Fruit fly (Drosophila melanogaster): ENCODE results near the gene Snap25.

Snap25 gene

DNA sequence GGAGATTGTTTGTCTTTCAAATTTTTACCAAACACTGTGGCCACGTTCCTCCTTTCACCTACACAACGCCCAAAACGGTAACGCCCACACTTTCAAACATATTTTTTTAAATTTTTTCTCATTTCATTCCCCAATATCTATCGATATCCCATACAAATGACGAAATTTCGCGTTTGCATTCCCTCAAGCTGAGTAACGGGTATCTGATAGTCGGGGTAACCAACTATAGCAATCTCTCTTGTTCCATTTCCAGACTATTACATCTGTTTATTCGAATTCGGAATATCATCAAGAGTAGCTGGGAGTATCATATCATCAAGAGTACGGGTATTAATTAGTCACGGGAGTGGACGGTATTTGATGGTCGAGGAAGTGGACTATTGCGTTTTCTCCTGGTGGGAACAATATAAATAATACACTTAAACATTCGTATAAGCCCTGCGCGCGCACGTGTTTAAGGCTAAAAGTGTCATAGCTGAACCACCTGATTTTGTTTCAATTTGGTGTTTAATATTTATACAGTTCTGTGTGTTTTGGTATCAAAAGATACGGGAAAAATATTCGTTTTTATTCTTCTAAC is at the start of gene Snap25:
Snap25 (plus strand) TSS at position 468 of the 580 bp plus-strand sequence.
- TF ChIP-seq svp (GFP tag) (peak; percentile 14), Eip75B (GFP tag; optimal IDR thresholded peaks at IDR 0.05) (no peak)

DNA sequence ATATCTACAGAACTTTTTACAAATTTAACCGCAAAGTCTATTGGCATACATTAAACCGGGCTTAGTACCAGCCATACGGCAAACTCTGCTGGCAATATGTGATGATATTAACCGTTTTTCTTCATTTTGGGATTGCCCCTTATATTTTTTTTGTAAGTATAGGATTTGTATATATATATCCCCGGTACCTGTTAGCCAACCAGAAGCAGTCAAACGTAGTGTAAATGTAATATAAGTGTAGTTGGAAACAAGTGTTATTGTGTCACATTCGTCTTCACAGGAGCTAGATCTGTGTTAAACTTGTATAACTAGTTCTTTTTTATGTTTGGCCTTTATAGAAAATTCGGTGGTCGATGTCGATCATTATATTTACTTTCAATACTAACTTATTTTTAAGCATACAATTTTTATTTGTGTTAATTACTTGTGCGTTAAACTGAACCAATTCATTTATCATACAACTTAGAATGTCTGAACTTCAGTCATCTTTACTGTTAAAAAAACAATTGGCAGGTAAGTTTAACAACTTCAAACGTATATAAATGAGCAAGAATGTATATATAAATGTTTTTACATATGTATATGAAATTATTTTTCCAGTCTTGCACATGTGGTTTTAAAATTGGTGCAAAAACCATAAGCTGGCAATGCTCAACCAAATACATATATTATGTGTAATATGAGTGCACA is 45.6 kb upstream of the Snap25 start, which contains the start of gene CG40045:
CG40045 (plus strand) TSS at position 305 of the 690 bp plus-strand sequence.
- peak; percentile 7 for TF ChIP-seq Hr39 (GFP tag; optimal IDR thresholded peaks at IDR 0.05)
- no peak for TF ChIP-seq Met (GFP tag; optimal IDR thresholded peaks at IDR 0.05)
- TF ChIP-seq CG3032 (tag; optimal IDR thresholded peaks at IDR 0.05) = peak; percentile 33
- TF ChIP-seq svp (GFP tag) = peak; percentile 64

DNA sequence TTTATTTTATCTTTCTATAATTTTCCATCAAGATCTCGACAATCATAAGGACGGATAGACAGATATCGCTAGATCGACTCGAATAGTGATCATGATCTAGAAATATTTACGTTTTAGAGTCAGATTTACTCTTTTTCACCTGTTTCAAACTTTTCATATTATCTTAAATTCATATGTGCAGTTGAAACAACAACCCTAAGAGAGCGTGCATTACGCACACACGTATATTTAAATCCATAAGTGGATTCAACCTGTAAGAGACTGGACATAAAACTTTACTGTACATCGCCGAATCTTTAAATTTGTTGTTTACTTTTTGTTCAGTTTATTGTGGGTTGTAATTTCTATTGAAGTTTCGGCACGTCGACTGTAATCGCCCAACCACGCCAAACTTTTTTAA is 44.2 kb upstream of the Snap25 start:
- TF ChIP-seq spab (GFP tag; optimal IDR thresholded peaks at IDR 0.05) = no peak
- TF ChIP-seq CG1621 (tag; optimal IDR thresholded peaks at IDR 0.05) = no peak
- TF ChIP-seq Sox102F (GFP tag; optimal IDR thresholded peaks at IDR 0.05) = no peak

DNA sequence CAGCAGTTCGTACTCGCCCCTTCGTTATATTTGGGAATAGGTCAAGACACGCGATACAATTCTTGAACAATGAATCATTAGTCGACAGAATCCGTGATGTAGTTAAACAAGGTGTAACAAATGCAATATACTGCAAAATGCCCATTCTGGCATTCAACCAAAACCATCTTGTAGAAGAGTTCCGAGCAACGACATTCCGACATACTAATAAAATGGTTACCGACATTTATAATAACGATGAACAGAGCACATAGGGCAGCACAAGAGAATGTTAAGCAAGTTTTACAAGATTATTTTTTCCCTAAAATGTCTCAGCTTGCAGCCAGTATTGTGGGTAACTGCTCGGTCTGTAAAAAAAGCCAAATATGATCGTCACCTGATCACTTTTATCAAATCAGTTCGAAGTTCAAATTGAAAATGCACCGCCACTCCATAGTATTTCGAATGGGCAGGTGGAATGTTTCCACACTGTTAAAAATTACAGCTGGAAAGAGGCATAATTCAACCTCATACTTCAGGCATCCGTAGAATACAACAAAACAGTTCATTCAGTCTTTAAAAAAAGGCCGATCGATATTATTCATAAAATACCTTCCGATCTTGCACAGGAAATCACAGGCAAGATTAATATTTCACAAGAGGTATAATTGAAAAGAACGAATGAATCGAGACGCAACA is 9.2 kb downstream of the Snap25 start:
- TF ChIP-seq Hr4 (GFP tag; optimal IDR thresholded peaks at IDR 0.05) (no peak), salr (GFP tag; optimal IDR thresholded peaks at IDR 0.05) (no peak), CG11762 (GFP tag; optimal IDR thresholded peaks at IDR 0.05; ENCODE audit: insufficient read depth) (no peak), CG31627 (GFP tag; optimal IDR thresholded peaks at IDR 0.05) (no peak), dsx (GFP tag; optimal IDR thresholded peaks at IDR 0.05; ENCODE audit: poor library complexity, severe bottlenecking) (no peak), CG10669 (GFP tag; optimal IDR thresholded peaks at IDR 0.05) (no peak), fd85E (GFP tag; optimal IDR thresholded peaks at IDR 0.05) (no peak), Ets96B (tag; optimal IDR thresholded peaks at IDR 0.05) (no peak)

DNA sequence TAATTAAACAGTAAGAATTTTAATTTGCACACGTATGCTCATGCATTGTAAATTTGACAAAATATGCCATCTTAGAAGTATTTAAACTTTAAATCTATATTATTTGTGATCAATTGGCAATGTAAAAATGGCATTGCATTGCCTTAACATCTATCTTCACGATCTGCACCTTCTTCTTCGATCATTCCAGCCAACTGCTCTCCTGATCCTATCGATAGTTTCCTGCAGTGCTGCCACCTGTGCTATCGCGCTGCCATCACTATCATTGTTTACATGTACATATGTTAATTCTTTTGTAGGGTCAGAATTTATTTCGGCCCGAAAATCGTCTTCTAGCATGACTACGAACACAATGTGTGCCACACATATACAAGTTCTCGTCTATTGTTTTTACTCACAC is 157.4 kb downstream of the Snap25 start:
- TF ChIP-seq pdm3 (GFP tag; optimal IDR thresholded peaks at IDR 0.05) (no peak), Sox14 (GFP tag; optimal IDR thresholded peaks at IDR 0.05) (no peak), CG7368 (GFP tag; optimal IDR thresholded peaks at IDR 0.05) (no peak), dsx (GFP tag; optimal IDR thresholded peaks at IDR 0.05; ENCODE audit: poor library complexity, severe bottlenecking) (no peak), CG4318 (GFP tag; optimal IDR thresholded peaks at IDR 0.05) (no peak), acj6 (GFP tag; optimal IDR thresholded peaks at IDR 0.05) (no peak), Eip75B (GFP tag; optimal IDR thresholded peaks at IDR 0.05) (no peak), CG10669 (GFP tag; optimal IDR thresholded peaks at IDR 0.05) (no peak), dac (GFP tag; optimal IDR thresholded peaks at IDR 0.05) (no peak)

DNA sequence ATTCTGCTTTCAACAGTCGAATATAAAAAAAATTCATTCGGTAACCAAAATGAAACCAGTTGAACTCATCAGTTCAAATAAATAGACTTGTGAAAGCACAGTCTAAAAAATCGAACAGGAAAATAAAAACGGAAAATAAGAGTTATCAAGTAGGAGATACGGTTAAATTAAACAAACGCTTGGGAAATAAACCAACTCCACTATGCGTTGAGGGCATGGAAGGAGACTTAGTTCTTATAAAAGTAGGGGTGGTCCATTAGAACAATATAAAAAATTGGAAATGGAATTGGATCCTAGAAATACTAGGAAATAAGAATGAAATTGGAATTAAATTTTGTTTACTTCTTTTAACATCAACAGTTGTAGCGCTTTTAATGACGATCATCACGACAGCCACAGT is 178.9 kb downstream of the Snap25 start:
- TF ChIP-seq Eip78C (GFP tag) = no peak
- TF ChIP-seq Lpt (GFP tag; optimal IDR thresholded peaks at IDR 0.05) = no peak
- TF ChIP-seq Blimp-1 (GFP tag; optimal IDR thresholded peaks at IDR 0.05) = no peak
- no peak for TF ChIP-seq esn (GFP tag; optimal IDR thresholded peaks at IDR 0.05)
- no peak for TF ChIP-seq CG3919 (GFP tag; optimal IDR thresholded peaks at IDR 0.05)

DNA sequence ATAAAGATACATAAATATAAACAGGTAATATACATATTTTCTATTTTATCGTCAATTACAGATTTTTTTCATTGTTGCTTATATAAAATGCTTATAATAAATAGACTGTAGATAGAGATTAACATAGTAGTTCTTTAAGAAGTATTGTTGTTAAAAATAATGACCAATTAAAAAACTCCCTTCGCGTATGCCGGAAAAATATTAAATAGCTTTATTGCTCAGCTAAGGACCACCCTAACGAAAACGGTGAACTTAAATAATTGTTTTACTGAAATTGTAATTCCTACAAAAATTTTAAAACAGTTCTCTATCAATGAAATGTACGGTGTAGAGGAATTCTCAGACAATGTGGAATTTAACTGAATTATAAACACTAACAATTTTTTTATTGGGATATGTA is 250.6 kb downstream of the Snap25 start, which contains the start of gene nvd:
nvd (plus strand) TSS at position 301 of the 400 bp plus-strand sequence.
- no peak for TF ChIP-seq Lpt (GFP tag; optimal IDR thresholded peaks at IDR 0.05)
- TF ChIP-seq CG3919 (GFP tag; optimal IDR thresholded peaks at IDR 0.05) = no peak
- TF ChIP-seq fd85E (GFP tag; optimal IDR thresholded peaks at IDR 0.05) = no peak
- TF ChIP-seq CG1621 (tag; optimal IDR thresholded peaks at IDR 0.05) = no peak
- no peak for TF ChIP-seq CG6808 (GFP tag; optimal IDR thresholded peaks at IDR 0.05)
- no peak for TF ChIP-seq CG16779 (tag; optimal IDR thresholded peaks at IDR 0.05)
- TF ChIP-seq lz (GFP tag; optimal IDR thresholded peaks at IDR 0.05) = no peak
- no peak for TF ChIP-seq CG11294 (GFP tag; IDR thresholded peaks at IDR 0.05)
- TF ChIP-seq CG11902 (GFP tag; optimal IDR thresholded peaks at IDR 0.05) = no peak
- TF ChIP-seq Sox102F (GFP tag; optimal IDR thresholded peaks at IDR 0.05) = no peak
- no peak for TF ChIP-seq Hr38 (GFP tag; optimal IDR thresholded peaks at IDR 0.05)
- no peak for TF ChIP-seq CG6276 (GFP tag; optimal IDR thresholded peaks at IDR 0.05)
- no peak for TF ChIP-seq Ets96B (tag; optimal IDR thresholded peaks at IDR 0.05)
- TF ChIP-seq CG11762 (GFP tag; optimal IDR thresholded peaks at IDR 0.05; ENCODE audit: insufficient read depth) = no peak
- TF ChIP-seq fkh (GFP tag; optimal IDR thresholded peaks at IDR 0.05) = no peak
- no peak for TF ChIP-seq CG8119 (GFP tag; IDR thresholded peaks at IDR 0.05)
- TF ChIP-seq CG9139 (GFP tag; optimal IDR thresholded peaks at IDR 0.05) = no peak
- TF ChIP-seq Blimp-1 (GFP tag; optimal IDR thresholded peaks at IDR 0.05) = no peak

Measured in whole organism, prepupa.